Fruit fly (Drosophila melanogaster) whole organism, embryonic: ENCODE results near the gene CG4594.

Source experiments
- Ada2b ChIP-seq: fragments of 200-800 bp; sonication (Bioruptor generic); IDR thresholded peaks from 2 replicates; pipeline ENCODE4 v1.3.6; 2022; ENCODE audit warnings: missing biosample characterization, missing genetic modification characterization
- Atf6 ChIP-seq: fragments of 200-800 bp; sonication (Bioruptor generic); IDR thresholded peaks from 2 replicates; pipeline ENCODE4 v1.3.6; 2022; ENCODE audit warnings: missing biosample characterization, missing genetic modification characterization
- Bdp1 ChIP-seq: fragments of 200-800 bp; sonication (Bioruptor generic); optimal IDR thresholded peaks from 3 replicates; lab custom pipeline; 2016; ENCODE audit warnings: missing biosample characterization, missing genetic modification characterization
- CG10267 ChIP-seq: fragments of 200-800 bp; sonication (Bioruptor generic); optimal IDR thresholded peaks from 2 replicates; lab custom pipeline; 2018; ENCODE audit warnings: missing biosample characterization, mild to moderate bottlenecking, missing genetic modification characterization, moderate library complexity
- CG10274 ChIP-seq: fragments of 200-800 bp; sonication (Bioruptor generic); optimal IDR thresholded peaks from 3 replicates; lab custom pipeline; 2017; ENCODE audit warnings: missing biosample characterization, mild to moderate bottlenecking, missing genetic modification characterization
- CG11085 ChIP-seq: fragments of 200-800 bp; sonication (Bioruptor generic); IDR thresholded peaks from 2 replicates; pipeline ENCODE4 v1.3.6; 2022; ENCODE audit warnings: missing biosample characterization, missing genetic modification characterization
- CG14710 ChIP-seq: fragments of 200-800 bp; sonication (Bioruptor generic); optimal IDR thresholded peaks from 3 replicates; lab custom pipeline; 2019; ENCODE audit warnings: missing biosample characterization, mild to moderate bottlenecking, missing genetic modification characterization, moderate library complexity
- CG15073 ChIP-seq: fragments of 200-800 bp; sonication (Bioruptor generic); optimal IDR thresholded peaks from 2 replicates; lab custom pipeline; 2016; ENCODE audit warnings: missing biosample characterization, missing genetic modification characterization
- CG15269 ChIP-seq: fragments of 200-800 bp; sonication (Bioruptor generic); optimal IDR thresholded peaks from 2 replicates; lab custom pipeline; 2018; ENCODE audit warnings: missing biosample characterization, mild to moderate bottlenecking, missing genetic modification characterization, moderate library complexity
- CG16779 ChIP-seq: fragments of 200-800 bp; sonication (Bioruptor generic); IDR thresholded peaks from 2 replicates; pipeline ENCODE4 v1.3.6; 2022; ENCODE audit warnings: missing biosample characterization, missing genetic modification characterization
- CG17568 ChIP-seq: fragments of 200-800 bp; sonication (Bioruptor generic); optimal IDR thresholded peaks from 2 replicates; lab custom pipeline; 2018; ENCODE audit warnings: missing biosample characterization, mild to moderate bottlenecking, missing genetic modification characterization, moderate library complexity
- CG17802 ChIP-seq: fragments of 200-800 bp; sonication (Bioruptor generic); optimal IDR thresholded peaks from 2 replicates; lab custom pipeline; 2018; ENCODE audit warnings: missing biosample characterization, mild to moderate bottlenecking, missing genetic modification characterization, moderate library complexity
- CG1792 ChIP-seq: fragments of 200-800 bp; sonication (Bioruptor generic); optimal IDR thresholded peaks from 2 replicates; lab custom pipeline; 2016; ENCODE audit warnings: missing biosample characterization, missing genetic modification characterization
- CG18599 ChIP-seq: fragments of 200-800 bp; sonication (Bioruptor generic); optimal IDR thresholded peaks from 3 replicates; lab custom pipeline; 2017; ENCODE audit warnings: missing biosample characterization, missing genetic modification characterization, mild to moderate bottlenecking, moderate library complexity, missing genetic modification reagents
- CG18619 ChIP-seq: fragments of 200-800 bp; sonication (Bioruptor generic); optimal IDR thresholded peaks from 3 replicates; lab custom pipeline; 2017; ENCODE audit warnings: missing biosample characterization, mild to moderate bottlenecking, missing genetic modification characterization
- CG32767 ChIP-seq: fragments of 200-800 bp; sonication (Bioruptor generic); IDR thresholded peaks from 2 replicates; pipeline ENCODE4 v1.3.6; 2022; ENCODE audit warnings: missing biosample characterization, missing genetic modification characterization
- CG32772 ChIP-seq: fragments of 200-800 bp; sonication (Bioruptor generic); IDR thresholded peaks from 2 replicates; pipeline ENCODE4 v1.3.6; 2022; ENCODE audit warnings: missing biosample characterization, missing genetic modification characterization
- CG9437 ChIP-seq: fragments of 200-800 bp; sonication (Bioruptor generic); optimal IDR thresholded peaks from 2 replicates; lab custom pipeline; 2018; ENCODE audit warnings: missing biosample characterization, mild to moderate bottlenecking, missing genetic modification characterization
- CG9727 ChIP-seq: fragments of 200-800 bp; sonication (Bioruptor generic); optimal IDR thresholded peaks from 3 replicates; lab custom pipeline; 2017; ENCODE audit warnings: missing biosample characterization, mild to moderate bottlenecking, missing genetic modification characterization
- CHES-1-like ChIP-seq: fragments of 200-800 bp; sonication (Bioruptor generic); optimal IDR thresholded peaks from 2 replicates; lab custom pipeline; 2016; ENCODE audit warnings: missing biosample characterization, missing genetic modification characterization
- D19A ChIP-seq: fragments of 200-800 bp; optimal IDR thresholded peaks from 3 replicates; lab custom pipeline; 2019; ENCODE audit warnings: missing biosample characterization, mild to moderate bottlenecking, missing genetic modification characterization, moderate library complexity
- Dfd ChIP-seq, 2 experiments: fragments of >200 bp; optimal IDR thresholded peaks; 2 replicates each; lab custom pipeline; 2017; ENCODE audit warnings: missing biosample characterization in 2 of 2, missing genetic modification characterization in 2 of 2
- Dip3 ChIP-seq: fragments of 200-800 bp; sonication (Bioruptor generic); optimal IDR thresholded peaks from 3 replicates; lab custom pipeline; 2016; ENCODE audit warnings: missing biosample characterization, missing genetic modification characterization
- Dref ChIP-seq: fragments of 200-800 bp; sonication (Bioruptor generic); IDR thresholded peaks from 2 replicates; pipeline ENCODE4 v1.3.6; 2022; ENCODE audit warnings: missing biosample characterization, missing genetic modification characterization
- Ets97D ChIP-seq: fragments of 200-800 bp; sonication (Bioruptor generic); optimal IDR thresholded peaks from 3 replicates; lab custom pipeline; 2016; ENCODE audit warnings: missing biosample characterization, missing genetic modification characterization
- H2.0 ChIP-seq: fragments of 200-800 bp; sonication (Bioruptor generic); IDR thresholded peaks from 2 replicates; pipeline ENCODE4 v1.3.6; 2022; ENCODE audit warnings: missing biosample characterization, missing genetic modification characterization
- HHEX ChIP-seq: fragments of 200-800 bp; sonication (Bioruptor generic); optimal IDR thresholded peaks from 3 replicates; lab custom pipeline; 2017; ENCODE audit warnings: missing biosample characterization, mild to moderate bottlenecking, missing genetic modification characterization, missing genetic modification reagents
- Hmr ChIP-seq: fragments of 200-800 bp; sonication (Bioruptor generic); optimal IDR thresholded peaks from 3 replicates; lab custom pipeline; 2017; ENCODE audit warnings: mild to moderate bottlenecking, missing biosample characterization, missing genetic modification reagents, missing genetic modification characterization
- Hr39 ChIP-seq: fragments of >200 bp; optimal IDR thresholded peaks from 2 replicates; lab custom pipeline; 2017
- Nf-YC ChIP-seq: fragments of 200-800 bp; optimal IDR thresholded peaks from 3 replicates; lab custom pipeline; 2019; ENCODE audit warnings: missing biosample characterization, mild to moderate bottlenecking, missing genetic modification characterization, moderate library complexity
- PHDP ChIP-seq: fragments of 200-800 bp; sonication (Bioruptor generic); optimal IDR thresholded peaks from 3 replicates; lab custom pipeline; 2018; ENCODE audit warnings: missing biosample characterization, mild to moderate bottlenecking, missing genetic modification characterization, moderate library complexity
- Pdp1 ChIP-seq, 2 experiments: fragments of 200-800 bp; sonication (Bioruptor generic); optimal IDR thresholded peaks; 3 replicates each; lab custom pipeline; 2016; ENCODE audit warnings: missing biosample characterization in 2 of 2, missing genetic modification characterization in 2 of 2, mild to moderate bottlenecking in 1 of 2, moderate library complexity in 1 of 2
- Ptx1 ChIP-seq: fragments of 200-800 bp; sonication (Bioruptor generic); IDR thresholded peaks from 2 replicates; pipeline ENCODE4 v1.3.6; 2022; ENCODE audit warnings: missing biosample characterization, missing genetic modification characterization
- Sin3A ChIP-seq: fragments of >200 bp; optimal IDR thresholded peaks from 2 replicates; lab custom pipeline; 2018
- Sry-β ChIP-seq: fragments of 200-800 bp; sonication (Bioruptor generic); optimal IDR thresholded peaks from 2 replicates; lab custom pipeline; 2018; ENCODE audit warnings: missing biosample characterization, mild to moderate bottlenecking, missing genetic modification characterization, moderate library complexity
- ase ChIP-seq: fragments of 200-800 bp; sonication (Bioruptor generic); IDR thresholded peaks from 3 replicates; pipeline ENCODE4 v1.3.6; 2022; ENCODE audit warnings: missing biosample characterization, missing genetic modification characterization
- cg ChIP-seq: fragments of 200-800 bp; sonication (Bioruptor generic); optimal IDR thresholded peaks from 3 replicates; lab custom pipeline; 2019; ENCODE audit warnings: missing biosample characterization, mild to moderate bottlenecking, missing genetic modification characterization, moderate library complexity
- ci ChIP-seq: fragments of 200-800 bp; sonication (Bioruptor generic); IDR thresholded peaks from 3 replicates; pipeline ENCODE4 v1.3.6; 2022; ENCODE audit warnings: missing biosample characterization, missing genetic modification characterization
- crc ChIP-seq: fragments of 200-800 bp; sonication (Bioruptor generic); optimal IDR thresholded peaks from 2 replicates; lab custom pipeline; 2016; ENCODE audit warnings: missing biosample characterization, missing genetic modification characterization
- dimm ChIP-seq: fragments of 200-800 bp; sonication (Bioruptor generic); IDR thresholded peaks from 2 replicates; pipeline ENCODE4 v1.3.6; 2022; ENCODE audit warnings: missing biosample characterization, missing genetic modification characterization
- en ChIP-seq: fragments of 200-800 bp; sonication (Bioruptor generic); optimal IDR thresholded peaks from 2 replicates; lab custom pipeline; 2016; ENCODE audit warnings: missing biosample characterization, missing genetic modification characterization
- gro ChIP-seq: fragments of 200-800 bp; sonication (Bioruptor generic); optimal IDR thresholded peaks from 2 replicates; lab custom pipeline; 2016; ENCODE audit warnings: missing biosample characterization, missing genetic modification characterization
- her ChIP-seq: fragments of 200-800 bp; sonication (Bioruptor generic); optimal IDR thresholded peaks from 2 replicates; lab custom pipeline; 2016; ENCODE audit warnings: missing biosample characterization, missing genetic modification characterization
- lab ChIP-seq: fragments of 200-800 bp; sonication (Bioruptor generic); optimal IDR thresholded peaks from 3 replicates; lab custom pipeline; 2017; ENCODE audit warnings: missing biosample characterization, missing genetic modification characterization, mild to moderate bottlenecking, moderate library complexity, missing genetic modification reagents
- lmd ChIP-seq: fragments of 200-800 bp; sonication (Bioruptor generic); IDR thresholded peaks from 2 replicates; pipeline ENCODE4 v1.3.6; 2022; ENCODE audit warnings: missing biosample characterization, missing genetic modification characterization
- mld ChIP-seq: fragments of 200-800 bp; sonication (Bioruptor generic); IDR thresholded peaks from 3 replicates; pipeline ENCODE4 v1.3.6; 2022; ENCODE audit warnings: missing biosample characterization, missing genetic modification characterization; ENCODE audit not compliant: partially characterized antibody
- nerfin-1 ChIP-seq: fragments of 200-800 bp; sonication (Bioruptor generic); optimal IDR thresholded peaks from 3 replicates; lab custom pipeline; 2019; ENCODE audit warnings: missing biosample characterization, mild to moderate bottlenecking, missing genetic modification characterization, moderate library complexity
- nom ChIP-seq: fragments of 200-800 bp; sonication (Bioruptor generic); optimal IDR thresholded peaks from 2 replicates; lab custom pipeline; 2017; ENCODE audit warnings: missing biosample characterization, missing genetic modification characterization, mild to moderate bottlenecking, moderate library complexity, missing genetic modification reagents
- onecut ChIP-seq: fragments of 200-800 bp; sonication (Bioruptor generic); IDR thresholded peaks from 2 replicates; pipeline ENCODE4 v1.3.6; 2022; ENCODE audit warnings: missing biosample characterization, missing genetic modification characterization
- rib ChIP-seq: fragments of 200-800 bp; sonication (Bioruptor generic); IDR thresholded peaks from 2 replicates; pipeline ENCODE4 v1.3.6; 2022; ENCODE audit warnings: missing biosample characterization, missing genetic modification characterization
- slbo ChIP-seq: fragments of 200-800 bp; sonication (Bioruptor generic); IDR thresholded peaks from 2 replicates; pipeline ENCODE4 v1.3.6; 2022; ENCODE audit warnings: missing biosample characterization, missing genetic modification characterization

Gene CG4594

DNA sequence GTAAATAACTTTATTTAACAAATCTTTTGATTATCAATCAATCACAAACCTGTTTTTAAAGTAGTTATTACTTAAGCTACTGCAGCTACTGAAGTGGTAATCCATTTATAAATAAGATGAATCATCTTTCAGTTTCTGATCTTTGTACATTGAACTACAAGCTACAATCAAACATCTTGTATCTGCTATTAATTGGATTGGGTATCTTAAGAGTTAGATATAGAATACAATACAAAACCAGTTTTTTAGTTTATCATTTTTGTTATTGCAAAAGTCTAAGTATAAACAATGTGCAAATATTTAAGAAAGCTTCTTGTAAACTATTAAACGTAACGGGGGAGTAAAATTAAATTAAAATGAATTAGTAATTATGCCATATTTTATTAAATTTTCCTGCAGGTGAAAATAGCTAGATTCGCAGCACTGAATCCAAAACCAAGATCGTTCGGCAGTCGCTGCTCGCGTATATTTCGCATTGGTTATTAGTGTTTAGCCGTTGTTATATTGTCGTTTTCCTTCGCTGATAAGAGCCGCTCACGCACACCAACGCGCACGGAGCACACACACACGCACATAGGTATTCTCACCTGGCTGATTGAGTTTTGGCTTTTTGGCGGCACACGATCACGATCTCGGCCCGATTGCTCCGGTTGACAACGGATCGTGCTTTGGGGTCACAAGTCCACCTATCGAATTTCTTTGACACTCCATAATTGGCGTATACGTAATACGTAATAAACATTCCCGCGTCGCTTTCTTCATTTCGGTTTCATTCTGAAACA, 28.0 kb downstream of the CG4594 start (continued):
- TF ChIP-seq lmd (GFP tag; lab: Robert Waterston, UW) (no peak), crc (GFP tag; lab: Kevin White, UChicago) (no peak), CG16779 (no peak), dimm (GFP tag; lab: Robert Waterston, UW) (no peak), en (GFP tag; lab: Kevin White, UChicago) (no peak), Ada2b (GFP tag; lab: Robert Waterston, UW) (no peak), CG18599 (GFP tag; lab: Kevin White, UChicago) (peak; percentile 8), Ets97D (GFP tag; lab: Kevin White, UChicago) (no peak), Atf6 (0 out of 2 replicates have a peak, but pooled peaks have one; percentile 35), CHES-1-like (GFP tag; lab: Kevin White, UChicago) (no peak), her (GFP tag; lab: Kevin White, UChicago) (no peak), Hr39 (lab: Kevin White, UChicago) (no peak), Dip3 (GFP tag; lab: Kevin White, UChicago) (no peak), CG14710 (tag; lab: Kevin White, UChicago) (no peak), lab (GFP tag; lab: Kevin White, UChicago) (peak; percentile 19), Sin3A (no peak), Ptx1 (GFP tag; lab: Robert Waterston, UW) (no peak), Bdp1 (GFP tag; lab: Kevin White, UChicago) (no peak), CG17568 (GFP tag; lab: Kevin White, UChicago) (no peak), CG10267 (tag; lab: Kevin White, UChicago) (no peak), CG18619 (GFP tag; lab: Kevin White, UChicago) (no peak), gro (GFP tag; lab: Kevin White, UChicago) (no peak), Dref (GFP tag; lab: Robert Waterston, UW) (no peak), CG32767 (GFP tag; lab: Robert Waterston, UW) (no peak), CG15073 (GFP tag; lab: Kevin White, UChicago) (no peak), CG15269 (tag; lab: Kevin White, UChicago) (peak; percentile 18), HHEX (GFP tag; lab: Kevin White, UChicago) (no peak), CG9727 (GFP tag; lab: Kevin White, UChicago) (no peak), Hmr (GFP tag; lab: Kevin White, UChicago) (no peak), CG1792 (GFP tag; lab: Kevin White, UChicago) (no peak), mld (GFP tag; lab: Robert Waterston, UW) (no peak), H2.0 (GFP tag; lab: Robert Waterston, UW) (no peak), Sry-β (GFP tag; lab: Kevin White, UChicago) (peak; percentile 86), Dfd (GFP tag; optimal IDR thresholded peaks at IDR 0.05; lab: Kevin White, UChicago) (no peak), CG17802 (no peak), slbo (GFP tag; lab: Robert Waterston, UW) (no peak), D19A (no peak), rib (GFP tag; lab: Robert Waterston, UW) (peak; percentile 47; the same call in 1 of the 2 replicates), PHDP (tag; lab: Kevin White, UChicago) (no peak), Nf-YC (no peak), CG10274 (GFP tag; lab: Kevin White, UChicago) (no peak), nerfin-1 (no peak), Pdp1 (GFP tag; optimal IDR thresholded peaks at IDR 0.05; lab: Kevin White, UChicago) (peak in 1 of 2 experiments; percentile 62), onecut (GFP tag; lab: Robert Waterston, UW) (no peak), nom (GFP tag; lab: Kevin White, UChicago) (peak; percentile 4), ci (0 out of 3 replicates have a peak, but pooled peaks have one; percentile 23), CG32772 (GFP tag; lab: Robert Waterston, UW) (no peak), ase (GFP tag; lab: Robert Waterston, UW) (no peak), cg (GFP tag; lab: Kevin White, UChicago) (peak; percentile 68), CG11085 (GFP tag; lab: Robert Waterston, UW) (no peak), CG9437 (peak; percentile 67)
